In genomic region chr3L:8819441-8819840, dm6 we compare ENCODE assay signal across 1 fruit fly cellular context.
TF ChIP-seq lines count a peak whose summit lies in the region.

No protein-coding gene starts in this region.

TF ChIP-seq in whole organism, prepupa, 60 proteins besides CTCF, POLR2A, EP300 and RAD21 (continued from another document):
- TF ChIP-seq esn (GFP tag; optimal IDR thresholded peaks at IDR 0.05; lab: Kevin White, UChicago) (no peak), CG16779 (tag; optimal IDR thresholded peaks at IDR 0.05; lab: Kevin White, UChicago) (no peak), CG9139 (GFP tag; optimal IDR thresholded peaks at IDR 0.05; lab: Kevin White, UChicago) (no peak), Ets96B (tag; optimal IDR thresholded peaks at IDR 0.05; lab: Kevin White, UChicago) (no peak), Ets21C (GFP tag; optimal IDR thresholded peaks at IDR 0.05; lab: Kevin White, UChicago) (no peak), OdsH (GFP tag; optimal IDR thresholded peaks at IDR 0.05; lab: Kevin White, UChicago) (no peak), Met (GFP tag; optimal IDR thresholded peaks at IDR 0.05; lab: Kevin White, UChicago) (peak; percentile 7), CG11902 (GFP tag; optimal IDR thresholded peaks at IDR 0.05; lab: Kevin White, UChicago) (no peak), Eip75B (GFP tag; optimal IDR thresholded peaks at IDR 0.05; lab: Kevin White, UChicago) (no peak), Sox15 (GFP tag; optimal IDR thresholded peaks at IDR 0.05; lab: Kevin White, UChicago) (no peak), CG8119 (GFP tag; IDR thresholded peaks at IDR 0.05; lab: Robert Waterston, UW) (no peak), CG8632 (GFP tag; optimal IDR thresholded peaks at IDR 0.05; lab: Kevin White, UChicago) (no peak), Lpt (GFP tag; optimal IDR thresholded peaks at IDR 0.05; lab: Kevin White, UChicago) (no peak)
